Worm (Caenorhabditis elegans) whole organism, L4 larva: Measurements from ENCODE around the gene ndx-9.

Experiments
- F26F4.8 ChIP-seq: fragments of 200-800 bp; sonication (Bioruptor generic); conservative IDR thresholded peaks from 2 replicates; pipeline ENCODE4 v1.3.6; 2022; ENCODE audit warnings: missing genetic modification characterization, missing compliant biosample characterization
- T26A8.4 ChIP-seq: fragments of 200-800 bp; sonication (Bioruptor generic); IDR thresholded peaks from 2 replicates; pipeline ENCODE4 v1.3.6; 2022; ENCODE audit warnings: missing genetic modification characterization, missing compliant biosample characterization
- Y105C5A.15 ChIP-seq: fragments of 200-800 bp; sonication (Bioruptor generic); IDR thresholded peaks from 2 replicates; pipeline ENCODE4 v1.3.6; 2022; ENCODE audit warnings: missing genetic modification characterization, missing compliant biosample characterization
- Y48G9A.11 ChIP-seq: fragments of 200-800 bp; sonication (Bioruptor generic); IDR thresholded peaks from 2 replicates; pipeline ENCODE4 v1.3.6; 2022; ENCODE audit warnings: missing genetic modification reagents, missing genetic modification characterization, missing compliant biosample characterization
- aha-1 ChIP-seq: fragments of 150-350 bp; peaks from one replicate; lab custom pipeline; 2014; ENCODE audit warnings: missing biosample characterization, missing genetic modification characterization
- aly-2 ChIP-seq: sonication (generic microtip); optimal IDR thresholded peaks from 2 replicates; lab custom pipeline; 2018; ENCODE audit warnings: missing biosample characterization, missing genetic modification characterization
- ama-1 ChIP-seq: fragments of 150-350 bp; optimal IDR thresholded peaks from 2 replicates; lab custom pipeline; 2014; ENCODE audit warnings: inconsistent platforms, mixed read lengths
- arid-1 ChIP-seq: fragments of 200-800 bp; sonication (Bioruptor generic); conservative IDR thresholded peaks from 2 replicates; pipeline ENCODE4 v1.3.6; 2022; ENCODE audit warnings: missing genetic modification reagents, missing genetic modification characterization, missing compliant biosample characterization
- ceh-32 ChIP-seq: sonication (generic microtip); optimal IDR thresholded peaks from 2 replicates; lab custom pipeline; 2016; ENCODE audit warnings: mild to moderate bottlenecking, missing genetic modification characterization, missing compliant biosample characterization; ENCODE audit not compliant: poor library complexity
- ces-1 ChIP-seq: fragments of 150-350 bp; sonication (generic microtip); optimal IDR thresholded peaks from 4 replicates; lab custom pipeline; 2014; ENCODE audit warnings: missing biosample characterization, missing genetic modification reagents, missing genetic modification characterization
- ctbp-1 ChIP-seq: fragments of 200-800 bp; sonication (Bioruptor generic); IDR thresholded peaks from 2 replicates; pipeline ENCODE4 v1.3.6; 2022; ENCODE audit warnings: missing genetic modification reagents, missing genetic modification characterization, missing compliant biosample characterization
- daf-16 ChIP-seq, 3 experiments: sonication (generic microtip); optimal IDR thresholded peaks; 2 replicates each; lab custom pipeline; 2016 to 2017; ENCODE audit warnings: missing genetic modification characterization in 3 of 3, missing genetic modification reagents in 3 of 3, mild to moderate bottlenecking in 2 of 3, missing compliant biosample characterization in 2 of 3, missing biosample characterization in 1 of 3, moderate library complexity in 1 of 3
- daf-19 ChIP-seq: fragments of 200-800 bp; sonication (Bioruptor generic); conservative IDR thresholded peaks from 2 replicates; pipeline ENCODE4 v1.3.6; 2022; ENCODE audit warnings: missing genetic modification characterization, missing compliant biosample characterization
- daf-8 ChIP-seq: fragments of 200-800 bp; sonication (Bioruptor generic); IDR thresholded peaks from 2 replicates; pipeline ENCODE4 v1.3.6; 2022; ENCODE audit warnings: missing genetic modification characterization, missing compliant biosample characterization
- dmd-8 ChIP-seq: fragments of 200-800 bp; sonication (Bioruptor generic); IDR thresholded peaks from 2 replicates; pipeline ENCODE4 v1.3.6; 2022; ENCODE audit warnings: missing genetic modification characterization, missing compliant biosample characterization
- dmd-9 ChIP-seq: fragments of 200-800 bp; sonication (Bioruptor generic); IDR thresholded peaks from 2 replicates; pipeline ENCODE4 v1.3.6; 2022; ENCODE audit warnings: missing genetic modification reagents, missing genetic modification characterization, missing compliant biosample characterization
- duxl-1 ChIP-seq: sonication (generic microtip); optimal IDR thresholded peaks from 2 replicates; lab custom pipeline; 2016; ENCODE audit warnings: mild to moderate bottlenecking, missing genetic modification characterization, moderate library complexity, missing compliant biosample characterization; ENCODE audit not compliant: poor library complexity
- dve-1 ChIP-seq: sonication (generic microtip); optimal IDR thresholded peaks from 2 replicates; lab custom pipeline; 2017; ENCODE audit warnings: antibody characterized with exemption, mild to moderate bottlenecking, missing genetic modification characterization, missing compliant biosample characterization; ENCODE audit not compliant: insufficient read depth
- egl-43 ChIP-seq: fragments of 200-800 bp; sonication (Bioruptor generic); IDR thresholded peaks from 2 replicates; pipeline ENCODE4 v1.3.6; 2022; ENCODE audit warnings: missing genetic modification reagents, missing genetic modification characterization, missing compliant biosample characterization
- fkh-10 ChIP-seq: fragments of 150-350 bp; optimal IDR thresholded peaks from 2 replicates; lab custom pipeline; 2014; ENCODE audit warnings: missing biosample characterization, missing genetic modification reagents, missing genetic modification characterization
- gei-8 ChIP-seq: fragments of 200-800 bp; sonication (Bioruptor generic); optimal IDR thresholded peaks from 2 replicates; lab custom pipeline; 2018; ENCODE audit warnings: mild to moderate bottlenecking, missing genetic modification characterization, missing compliant biosample characterization
- hlh-11 ChIP-seq: fragments of 200-800 bp; sonication (Bioruptor generic); optimal IDR thresholded peaks from 2 replicates; lab custom pipeline; 2018; ENCODE audit warnings: mild to moderate bottlenecking, missing genetic modification characterization, missing compliant biosample characterization
- hlh-30 ChIP-seq: sonication (generic microtip); optimal IDR thresholded peaks from 2 replicates; lab custom pipeline; 2017; ENCODE audit warnings: antibody characterized with exemption, mild to moderate bottlenecking, missing genetic modification characterization, missing compliant biosample characterization; ENCODE audit not compliant: insufficient read depth
- lim-7 ChIP-seq: fragments of 200-800 bp; sonication (Bioruptor generic); IDR thresholded peaks from 2 replicates; pipeline ENCODE4 v1.3.6; 2022; ENCODE audit warnings: missing genetic modification characterization, missing compliant biosample characterization
- lin-38 ChIP-seq: fragments of 200-800 bp; sonication (Bioruptor generic); IDR thresholded peaks from 2 replicates; pipeline ENCODE4 v1.3.6; 2022; ENCODE audit warnings: missing genetic modification reagents, missing genetic modification characterization, missing compliant biosample characterization
- lsy-2 ChIP-seq, 2 experiments: fragments of 150-350 bp in 1 of 2; sonication (generic microtip) in 1 of 2; optimal IDR thresholded peaks; 2 replicates each; lab custom pipeline; 2014 to 2017; ENCODE audit warnings: missing biosample characterization in 2 of 2, missing genetic modification characterization in 2 of 2
- madf-9 ChIP-seq: fragments of 200-800 bp; sonication (Bioruptor generic); conservative IDR thresholded peaks from 2 replicates; pipeline ENCODE4 v1.3.6; 2022; ENCODE audit warnings: missing genetic modification reagents, missing genetic modification characterization, missing compliant biosample characterization
- mdl-1 ChIP-seq, 2 experiments: fragments of 150-350 bp in 1 of 2; sonication (generic microtip) in 1 of 2; optimal IDR thresholded peaks; 2 replicates each; lab custom pipeline; 2014 to 2017; ENCODE audit warnings: missing biosample characterization in 2 of 2, missing genetic modification characterization in 2 of 2
- mep-1 ChIP-seq: fragments of 150-350 bp; sonication (generic microtip); optimal IDR thresholded peaks from 3 replicates; lab custom pipeline; 2014; ENCODE audit warnings: missing biosample characterization, missing genetic modification characterization
- mes-2 ChIP-seq: sonication (generic microtip); optimal IDR thresholded peaks from 2 replicates; lab custom pipeline; 2016; ENCODE audit warnings: missing genotype, mild to moderate bottlenecking, missing genetic modification characterization, missing compliant biosample characterization; ENCODE audit not compliant: poor library complexity, severe bottlenecking
- mxl-2 ChIP-seq: fragments of 200-800 bp; sonication (Bioruptor generic); conservative IDR thresholded peaks from 2 replicates; pipeline ENCODE4 v1.3.6; 2022; ENCODE audit warnings: missing genetic modification reagents, missing genetic modification characterization, missing compliant biosample characterization
- nhr-10 ChIP-seq: fragments of 150-350 bp; optimal IDR thresholded peaks from 2 replicates; lab custom pipeline; 2014; ENCODE audit warnings: missing biosample characterization, missing genetic modification characterization
- nhr-28 ChIP-seq: fragments of 150-350 bp; optimal IDR thresholded peaks from 2 replicates; lab custom pipeline; 2014; ENCODE audit warnings: missing biosample characterization, missing genetic modification characterization
- nhr-6 ChIP-seq: fragments of 150-350 bp; optimal IDR thresholded peaks from 2 replicates; lab custom pipeline; 2014; ENCODE audit warnings: missing biosample characterization, missing genetic modification characterization
- nhr-76 ChIP-seq: fragments of 150-350 bp; optimal IDR thresholded peaks from 2 replicates; lab custom pipeline; 2014; ENCODE audit warnings: missing biosample characterization, missing genetic modification characterization
- nhr-77 ChIP-seq: fragments of 150-350 bp; optimal IDR thresholded peaks from 2 replicates; lab custom pipeline; 2014; ENCODE audit warnings: missing biosample characterization, missing genetic modification characterization
- sdz-12 ChIP-seq: fragments of 200-800 bp; sonication (Bioruptor generic); optimal IDR thresholded peaks from 2 replicates; lab custom pipeline; 2018; ENCODE audit warnings: mild to moderate bottlenecking, missing genetic modification characterization, missing compliant biosample characterization
- spr-1 ChIP-seq: sonication (generic microtip); optimal IDR thresholded peaks from 2 replicates; lab custom pipeline; 2016; ENCODE audit warnings: mild to moderate bottlenecking, missing genetic modification characterization, missing compliant biosample characterization
- tra-1 ChIP-seq: fragments of 200-800 bp; sonication (Bioruptor generic); IDR thresholded peaks from 2 replicates; pipeline ENCODE4 v1.3.6; 2022; ENCODE audit warnings: missing genetic modification reagents, missing genetic modification characterization, missing compliant biosample characterization
- unc-130 ChIP-seq: sonication (generic microtip); optimal IDR thresholded peaks from 2 replicates; lab custom pipeline; 2016; ENCODE audit warnings: missing genetic modification reagents, missing genetic modification characterization, missing compliant biosample characterization
- unc-62 ChIP-seq, 3 experiments: fragments of 150-350 bp in 1 of 3; sonication (generic microtip); optimal IDR thresholded peaks in 2 of 3; peaks in 1 of 3; 1 replicate in 1 of 3; 2 replicates in 2 of 3; lab custom pipeline; 2014 to 2017; ENCODE audit warnings: missing biosample characterization in 3 of 3, missing genetic modification characterization in 3 of 3, missing genetic modification reagents in 3 of 3, missing genotype in 1 of 3
- vab-7 ChIP-seq: fragments of 200-800 bp; sonication (Bioruptor generic); IDR thresholded peaks from 2 replicates; pipeline ENCODE4 v1.3.6; 2022; ENCODE audit warnings: missing genetic modification reagents, missing genetic modification characterization, missing compliant biosample characterization
- zfp-3 ChIP-seq: fragments of 200-800 bp; sonication (Bioruptor generic); conservative IDR thresholded peaks from 2 replicates; pipeline ENCODE4 v1.3.6; 2022; ENCODE audit warnings: missing genetic modification reagents, missing genetic modification characterization, missing compliant biosample characterization
- zip-11 ChIP-seq: fragments of 200-800 bp; sonication (Bioruptor generic); IDR thresholded peaks from 2 replicates; pipeline ENCODE4 v1.3.6; 2022; ENCODE audit warnings: missing genetic modification characterization, missing compliant biosample characterization
- ztf-11 ChIP-seq: fragments of 150-350 bp; optimal IDR thresholded peaks from 2 replicates; lab custom pipeline; 2014; ENCODE audit warnings: missing biosample characterization, missing genetic modification characterization

The ndx-9 gene

ce11 chrIV:10981761-10982160 lies 30.1 kb downstream of the ndx-9 start, which contains the start of gene Y43E12A.2:
TSS of gene Y43E12A.2 (plus strand) at chrIV:10982061.
- TF ChIP-seq duxl-1, result no peak
- no peak for TF ChIP-seq nhr-6 (tag; lab: Kevin White, UChicago)
- TF ChIP-seq madf-9, result no peak
- TF ChIP-seq T26A8.4, result no peak
- no peak for TF ChIP-seq F26F4.8
- TF ChIP-seq nhr-10 (tag; lab: Kevin White, UChicago), result no peak
- TF ChIP-seq daf-19 (GFP tag; lab: Robert Waterston, UW), result no peak
- TF ChIP-seq arid-1 (GFP tag; lab: Robert Waterston, UW), result no peak
- no peak for TF ChIP-seq Y105C5A.15
- TF ChIP-seq, all 104 proteins: peak for 0

ce11 chrIV:10980628-10981027 lies 31.2 kb downstream of the ndx-9 start:
- TF ChIP-seq ces-1 (no peak), ceh-32 (tag; lab: Kevin White, UChicago) (no peak), aly-2 (tag; lab: Kevin White, UChicago) (no peak), madf-9 (no peak), daf-16 (GFP tag; optimal IDR thresholded peaks at IDR 0.05; lab: Kevin White, UChicago) (no peak), daf-16 (tag; optimal IDR thresholded peaks at IDR 0.05; lab: Kevin White, UChicago) (peak; percentile 22), hlh-30 (peak; percentile 4), aha-1 (tag; lab: Kevin White, UChicago) (no peak), spr-1 (tag; lab: Kevin White, UChicago) (no peak)

- TF ChIP-seq nhr-76 (tag; lab: Kevin White, UChicago), result no peak
- TF ChIP-seq unc-62 (GFP tag; optimal IDR thresholded peaks at IDR 0.05 in 1 of 2; lab: Kevin White, UChicago), result peak in 1 of 2 experiments; percentile 94
- TF ChIP-seq unc-62 (tag; optimal IDR thresholded peaks at IDR 0.05; lab: Kevin White, UChicago), result no peak
- TF ChIP-seq nhr-28, result peak; percentile 2
- no peak for TF ChIP-seq tra-1 (GFP tag; lab: Robert Waterston, UW)
- peak; percentile 10 for TF ChIP-seq mes-2
- peak; percentile 45 for TF ChIP-seq hlh-30
- peak; percentile 22 for TF ChIP-seq mep-1 (tag; lab: Kevin White, UChicago)
- TF ChIP-seq ctbp-1 (GFP tag; lab: Robert Waterston, UW), result peak; percentile 63; the same call in 1 of the 2 replicates
- TF ChIP-seq unc-130 (GFP tag; lab: Kevin White, UChicago), result no peak
- TF ChIP-seq lsy-2 (tag; optimal IDR thresholded peaks at IDR 0.05; lab: Kevin White, UChicago), result peak in 1 of 2 experiments; percentile 13
- no peak for TF ChIP-seq dmd-8 (GFP tag; lab: Robert Waterston, UW)
- no peak for TF ChIP-seq sdz-12 (GFP tag; lab: Kevin White, UChicago)
- no peak for TF ChIP-seq Y105C5A.15
- TF ChIP-seq aha-1 (tag; lab: Kevin White, UChicago), result peak; percentile 25
- no peak for TF ChIP-seq egl-43
- TF ChIP-seq fkh-10, result peak; percentile 46
- peak; percentile 46 for TF ChIP-seq hlh-11 (tag; lab: Kevin White, UChicago)
- no peak for TF ChIP-seq gei-8 (GFP tag; lab: Kevin White, UChicago)
- no peak for TF ChIP-seq zfp-3 (GFP tag; lab: Robert Waterston, UW)
- no peak for TF ChIP-seq duxl-1
- no peak for TF ChIP-seq ama-1 (lab: Kevin White, UChicago)
These were observed 32.1 kb downstream of the ndx-9 start for ce11 chrIV:10979689-10980088.

ce11 chrIV:10978641-10979040 lies 33.2 kb downstream of the ndx-9 start:
- TF ChIP-seq zip-11 (GFP tag; lab: Robert Waterston, UW) (no peak), dmd-9 (no peak), lin-38 (no peak), nhr-77 (no peak), lim-7 (GFP tag; lab: Robert Waterston, UW) (no peak), mdl-1 (tag; optimal IDR thresholded peaks at IDR 0.05; lab: Kevin White, UChicago) (no peak), Y48G9A.11 (GFP tag; lab: Robert Waterston, UW) (no peak), dmd-8 (GFP tag; lab: Robert Waterston, UW) (no peak), vab-7 (GFP tag; lab: Robert Waterston, UW) (no peak), daf-8 (GFP tag; lab: Robert Waterston, UW) (no peak), dve-1 (tag; lab: Kevin White, UChicago) (no peak), ztf-11 (tag; lab: Kevin White, UChicago) (no peak), spr-1 (tag; lab: Kevin White, UChicago) (no peak), unc-62 (GFP tag; optimal IDR thresholded peaks at IDR 0.05 in 1 of 2; lab: Kevin White, UChicago) (no peak), unc-62 (tag; optimal IDR thresholded peaks at IDR 0.05; lab: Kevin White, UChicago) (no peak), mxl-2 (no peak), unc-130 (GFP tag; lab: Kevin White, UChicago) (no peak), sdz-12 (GFP tag; lab: Kevin White, UChicago) (no peak), daf-19 (GFP tag; lab: Robert Waterston, UW) (no peak)
